Fruit fly (Drosophila melanogaster) whole organism, embryonic: ENCODE data around the gene dome.

Experiments
- Atf6 ChIP-seq: fragments of 200-800 bp; sonication (Bioruptor generic); IDR thresholded peaks from 2 replicates; pipeline ENCODE4 v1.3.6; 2022; ENCODE audit warnings: missing biosample characterization, missing genetic modification characterization
- Blimp-1 ChIP-seq: fragments of 200-800 bp; sonication (Bioruptor generic); optimal IDR thresholded peaks from 3 replicates; lab custom pipeline; 2018; ENCODE audit warnings: missing biosample characterization, missing genetic modification characterization, mild to moderate bottlenecking, moderate library complexity, missing genetic modification reagents
- CG11085 ChIP-seq: fragments of 200-800 bp; sonication (Bioruptor generic); IDR thresholded peaks from 2 replicates; pipeline ENCODE4 v1.3.6; 2022; ENCODE audit warnings: missing biosample characterization, missing genetic modification characterization
- CG13296 ChIP-seq: fragments of 200-800 bp; sonication (Bioruptor generic); optimal IDR thresholded peaks from 3 replicates; lab custom pipeline; 2018; ENCODE audit warnings: missing biosample characterization, mild to moderate bottlenecking, missing genetic modification characterization
- CG15601 ChIP-seq: fragments of 200-800 bp; sonication (Bioruptor generic); optimal IDR thresholded peaks from 3 replicates; lab custom pipeline; 2019; ENCODE audit warnings: missing biosample characterization, mild to moderate bottlenecking, missing genetic modification characterization, moderate library complexity
- CG1647 ChIP-seq: fragments of 200-800 bp; sonication (Bioruptor generic); optimal IDR thresholded peaks from 3 replicates; lab custom pipeline; 2016; ENCODE audit warnings: missing biosample characterization, missing genetic modification characterization
- CG17802 ChIP-seq: fragments of 200-800 bp; sonication (Bioruptor generic); optimal IDR thresholded peaks from 2 replicates; lab custom pipeline; 2018; ENCODE audit warnings: missing biosample characterization, mild to moderate bottlenecking, missing genetic modification characterization, moderate library complexity
- CG2129 ChIP-seq: fragments of 200-800 bp; sonication (Bioruptor generic); IDR thresholded peaks from 2 replicates; pipeline ENCODE4 v1.3.6; 2022; ENCODE audit warnings: missing biosample characterization, missing genetic modification characterization; ENCODE audit not compliant: partially characterized antibody
- CG2889 ChIP-seq: fragments of 200-800 bp; sonication (Bioruptor generic); IDR thresholded peaks from 3 replicates; pipeline ENCODE4 v1.3.6; 2022; ENCODE audit warnings: missing biosample characterization, missing genetic modification characterization
- CG32772 ChIP-seq: fragments of 200-800 bp; sonication (Bioruptor generic); IDR thresholded peaks from 2 replicates; pipeline ENCODE4 v1.3.6; 2022; ENCODE audit warnings: missing biosample characterization, missing genetic modification characterization
- CG3407 ChIP-seq: fragments of 200-800 bp; sonication (Bioruptor generic); optimal IDR thresholded peaks from 2 replicates; lab custom pipeline; 2018; ENCODE audit warnings: missing biosample characterization, mild to moderate bottlenecking, missing genetic modification characterization
- CG6175 ChIP-seq: fragments of 200-800 bp; sonication (Bioruptor generic); IDR thresholded peaks from 3 replicates; pipeline ENCODE4 v1.3.6; 2022; ENCODE audit warnings: missing biosample characterization, missing genetic modification characterization
- CG6654 ChIP-seq: fragments of 200-800 bp; sonication (Bioruptor generic); optimal IDR thresholded peaks from 2 replicates; lab custom pipeline; 2017; ENCODE audit warnings: missing biosample characterization, mild to moderate bottlenecking, missing genetic modification characterization
- CG6683 ChIP-seq: fragments of 200-800 bp; sonication (Bioruptor generic); optimal IDR thresholded peaks from 2 replicates; lab custom pipeline; 2017; ENCODE audit warnings: missing biosample characterization, mild to moderate bottlenecking, missing genetic modification characterization, missing genetic modification reagents
- CG6854 ChIP-seq: fragments of 200-800 bp; sonication (Bioruptor generic); optimal IDR thresholded peaks from 3 replicates; lab custom pipeline; 2017; ENCODE audit warnings: missing biosample characterization, mild to moderate bottlenecking, missing genetic modification characterization
- CG7987 ChIP-seq: fragments of 200-800 bp; sonication (Bioruptor generic); optimal IDR thresholded peaks from 2 replicates; lab custom pipeline; 2018; ENCODE audit warnings: missing biosample characterization, mild to moderate bottlenecking, missing genetic modification characterization, moderate library complexity
- CG8089 ChIP-seq: fragments of 200-800 bp; sonication (Bioruptor generic); optimal IDR thresholded peaks from 3 replicates; lab custom pipeline; 2016; ENCODE audit warnings: missing biosample characterization, missing genetic modification characterization
- CkIIα-i1 ChIP-seq: fragments of 200-800 bp; sonication (Bioruptor generic); IDR thresholded peaks from 2 replicates; pipeline ENCODE4 v1.3.6; 2022; ENCODE audit warnings: missing biosample characterization, missing genetic modification characterization
- D19B ChIP-seq: fragments of 200-800 bp; sonication (Bioruptor generic); optimal IDR thresholded peaks from 2 replicates; lab custom pipeline; 2017; ENCODE audit warnings: missing biosample characterization, mild to moderate bottlenecking, missing genetic modification characterization
- Ets97D ChIP-seq: fragments of 200-800 bp; sonication (Bioruptor generic); optimal IDR thresholded peaks from 3 replicates; lab custom pipeline; 2016; ENCODE audit warnings: missing biosample characterization, missing genetic modification characterization
- HLH4C ChIP-seq: fragments of 200-800 bp; sonication (Bioruptor generic); IDR thresholded peaks from 3 replicates; pipeline ENCODE4 v1.3.6; 2022; ENCODE audit warnings: missing biosample characterization, missing genetic modification characterization; ENCODE audit not compliant: partially characterized antibody
- Hr78 ChIP-seq, 2 experiments: fragments of 200-800 bp in 1 of 2; fragments of >200 bp in 1 of 2; sonication (Bioruptor generic) in 1 of 2; optimal IDR thresholded peaks; 2 replicates each; lab custom pipeline; 2017 to 2019; ENCODE audit warnings: missing biosample characterization in 2 of 2, missing genetic modification characterization in 2 of 2, mild to moderate bottlenecking in 1 of 2, moderate library complexity in 1 of 2
- MESR4 ChIP-seq: fragments of 200-800 bp; sonication (Bioruptor generic); optimal IDR thresholded peaks from 2 replicates; lab custom pipeline; 2018; ENCODE audit warnings: missing biosample characterization, mild to moderate bottlenecking, missing genetic modification characterization, moderate library complexity
- Med ChIP-seq: fragments of 200-800 bp; sonication (Bioruptor generic); peaks from one replicate; lab custom pipeline; 2016; ENCODE audit warnings: missing biosample characterization, missing genetic modification characterization, mild to moderate bottlenecking, inconsistent platforms, moderate library complexity
- Mes4 ChIP-seq: fragments of 200-800 bp; sonication (Bioruptor generic); optimal IDR thresholded peaks from 2 replicates; lab custom pipeline; 2016; ENCODE audit warnings: missing biosample characterization, missing genetic modification characterization
- Neu2 ChIP-seq: fragments of 200-800 bp; sonication (Bioruptor generic); optimal IDR thresholded peaks from 3 replicates; lab custom pipeline; 2016; ENCODE audit warnings: missing biosample characterization, missing genetic modification characterization, borderline replicate concordance
- Nf-YB ChIP-seq: fragments of 200-800 bp; sonication (Bioruptor generic); optimal IDR thresholded peaks from 3 replicates; lab custom pipeline; 2019; ENCODE audit warnings: missing biosample characterization, mild to moderate bottlenecking, missing genetic modification characterization, moderate library complexity
- Sox100B ChIP-seq: fragments of 200-800 bp; sonication (Bioruptor generic); optimal IDR thresholded peaks from 3 replicates; lab custom pipeline; 2018; ENCODE audit warnings: missing biosample characterization, mild to moderate bottlenecking, missing genetic modification characterization
- ara ChIP-seq: fragments of 200-800 bp; sonication (Bioruptor generic); IDR thresholded peaks from 2 replicates; pipeline ENCODE4 v1.3.6; 2022; ENCODE audit warnings: missing biosample characterization, missing genetic modification characterization
- ato ChIP-seq: fragments of 200-800 bp; sonication (Bioruptor generic); IDR thresholded peaks from 2 replicates; pipeline ENCODE4 v1.3.6; 2022; ENCODE audit warnings: missing biosample characterization, missing genetic modification characterization; ENCODE audit not compliant: partially characterized antibody
- bab2 ChIP-seq: fragments of 200-800 bp; sonication (Bioruptor generic); optimal IDR thresholded peaks from 2 replicates; lab custom pipeline; 2016; ENCODE audit warnings: missing biosample characterization, missing genetic modification characterization
- br ChIP-seq: fragments of >200 bp; optimal IDR thresholded peaks from 2 replicates; lab custom pipeline; 2017
- cas ChIP-seq: fragments of 200-800 bp; sonication (Bioruptor generic); IDR thresholded peaks from 2 replicates; pipeline ENCODE4 v1.3.6; 2022; ENCODE audit warnings: missing biosample characterization, missing genetic modification characterization
- chif ChIP-seq, 2 experiments: fragments of 200-800 bp; sonication (Bioruptor generic); optimal IDR thresholded peaks; 3 replicates each; lab custom pipeline; 2016; ENCODE audit warnings: missing biosample characterization in 2 of 2, missing genetic modification characterization in 2 of 2
- chinmo ChIP-seq: fragments of 200-800 bp; sonication (Bioruptor generic); IDR thresholded peaks from 4 replicates; pipeline ENCODE4 v1.3.6; 2022; ENCODE audit warnings: missing biosample characterization, missing genetic modification characterization; ENCODE audit not compliant: partially characterized antibody
- cwo ChIP-seq: fragments of 200-800 bp; sonication (Bioruptor generic); optimal IDR thresholded peaks from 3 replicates; lab custom pipeline; 2017; ENCODE audit warnings: missing biosample characterization, missing genetic modification characterization, mild to moderate bottlenecking, moderate library complexity, missing genetic modification reagents
- dysf ChIP-seq: fragments of 200-800 bp; sonication (Bioruptor generic); IDR thresholded peaks from 3 replicates; pipeline ENCODE4 v1.3.6; 2022; ENCODE audit warnings: missing biosample characterization, missing genetic modification characterization
- fd102C ChIP-seq: fragments of 200-800 bp; sonication (Bioruptor generic); optimal IDR thresholded peaks from 2 replicates; lab custom pipeline; 2018; ENCODE audit warnings: missing biosample characterization, mild to moderate bottlenecking, missing genetic modification characterization, moderate library complexity
- fru ChIP-seq: fragments of >200 bp; optimal IDR thresholded peaks from 2 replicates; lab custom pipeline; 2017
- gcm ChIP-seq: fragments of 200-800 bp; sonication (Bioruptor generic); optimal IDR thresholded peaks from 2 replicates; lab custom pipeline; 2019; ENCODE audit warnings: missing biosample characterization, mild to moderate bottlenecking, missing genetic modification characterization, moderate library complexity
- h ChIP-seq: fragments of >200 bp; optimal IDR thresholded peaks from 2 replicates; lab custom pipeline; 2017
- nau ChIP-seq: fragments of 200-800 bp; sonication (Bioruptor generic); optimal IDR thresholded peaks from 3 replicates; lab custom pipeline; 2017; ENCODE audit warnings: missing biosample characterization, mild to moderate bottlenecking, missing genetic modification characterization, missing genetic modification reagents
- p53 ChIP-seq: fragments of 200-800 bp; sonication (Bioruptor generic); optimal IDR thresholded peaks from 2 replicates; lab custom pipeline; 2016; ENCODE audit warnings: missing biosample characterization, missing genetic modification characterization
- psq ChIP-seq: fragments of 200-800 bp; sonication (Bioruptor generic); optimal IDR thresholded peaks from 2 replicates; lab custom pipeline; 2017; ENCODE audit warnings: missing biosample characterization, missing genetic modification characterization
- row ChIP-seq: fragments of 200-800 bp; sonication (Bioruptor generic); IDR thresholded peaks from 3 replicates; pipeline ENCODE4 v1.3.6; 2022; ENCODE audit warnings: missing biosample characterization, missing genetic modification characterization
- sens-2 ChIP-seq: fragments of 200-800 bp; sonication (Bioruptor generic); IDR thresholded peaks from 2 replicates; pipeline ENCODE4 v1.3.6; 2022; ENCODE audit warnings: missing biosample characterization, missing genetic modification characterization
- sima ChIP-seq: fragments of 200-800 bp; sonication (Bioruptor generic); optimal IDR thresholded peaks from 2 replicates; lab custom pipeline; 2016; ENCODE audit warnings: missing biosample characterization, missing genetic modification characterization
- so ChIP-seq: fragments of 200-800 bp; sonication (Bioruptor generic); IDR thresholded peaks from 3 replicates; pipeline ENCODE4 v1.3.6; 2022; ENCODE audit warnings: missing biosample characterization, missing genetic modification characterization
- vfl ChIP-seq: fragments of 200-800 bp; sonication (Bioruptor generic); optimal IDR thresholded peaks from 2 replicates; lab custom pipeline; 2016; ENCODE audit warnings: missing biosample characterization, missing genetic modification characterization
- zfh1 ChIP-seq: fragments of 200-800 bp; sonication (Bioruptor generic); IDR thresholded peaks from 3 replicates; pipeline ENCODE4 v1.3.6; 2022; ENCODE audit warnings: missing biosample characterization, missing genetic modification characterization
- zfh2 ChIP-seq: fragments of 200-800 bp; sonication (Bioruptor generic); optimal IDR thresholded peaks from 2 replicates; lab custom pipeline; 2016; ENCODE audit warnings: missing biosample characterization, missing genetic modification characterization

Gene dome

DNA sequence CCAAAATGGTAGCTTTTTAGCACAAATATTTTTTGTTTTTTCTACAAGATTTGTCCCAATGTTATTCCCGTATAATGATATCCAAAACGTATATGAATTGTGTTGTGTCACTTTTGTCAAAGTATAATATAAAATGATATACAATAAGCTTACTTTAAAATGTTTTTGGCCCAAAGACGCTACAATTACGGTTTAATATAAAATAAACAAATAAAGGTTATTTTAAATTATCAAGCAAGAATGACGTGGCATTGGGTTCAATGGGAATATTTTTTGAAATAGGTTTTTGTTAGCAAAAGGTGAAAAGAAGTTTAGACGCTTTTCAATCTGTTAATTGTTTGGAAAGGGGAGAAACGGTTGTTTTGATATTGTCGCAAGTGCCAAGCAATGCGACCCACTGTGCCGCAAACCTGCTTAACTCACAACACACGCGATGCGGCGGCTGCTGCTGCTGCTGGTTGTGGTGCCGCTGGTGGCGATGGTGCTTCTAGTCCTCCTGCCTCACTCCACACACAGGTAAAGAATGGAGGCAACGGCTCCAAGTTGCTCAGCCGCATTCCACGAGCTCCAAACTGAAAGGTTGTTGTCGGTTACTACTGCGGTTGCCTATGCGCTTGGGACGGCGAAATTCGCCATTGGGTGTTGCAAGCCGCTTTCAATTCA lies 20.0 kb downstream of the dome start (continued):
- TF ChIP-seq p53 (no peak), HLH4C (no peak), CG8089 (GFP tag; lab: Kevin White, UChicago) (no peak), CG7987 (GFP tag; lab: Kevin White, UChicago) (no peak), fru (lab: Kevin White, UChicago) (no peak), Sox100B (no peak), zfh1 (GFP tag; lab: Robert Waterston, UW) (no peak), sens-2 (GFP tag; lab: Robert Waterston, UW) (no peak), CG15601 (tag; lab: Kevin White, UChicago) (no peak), CG2889 (no peak), D19B (GFP tag; lab: Kevin White, UChicago) (peak; percentile 32), CG3407 (GFP tag; lab: Kevin White, UChicago) (no peak), row (peak; percentile 71), CG6683 (GFP tag; lab: Kevin White, UChicago) (no peak), nau (GFP tag; lab: Kevin White, UChicago) (no peak), zfh2 (peak; percentile 41), CG13296 (GFP tag; lab: Kevin White, UChicago) (no peak), sima (GFP tag; lab: Kevin White, UChicago) (no peak), chinmo (GFP tag; lab: Robert Waterston, UW) (no peak), CG6175 (GFP tag; lab: Robert Waterston, UW) (peak; percentile 94), CG6854 (GFP tag; lab: Kevin White, UChicago) (peak; percentile 58), Blimp-1 (no peak), gcm (GFP tag; lab: Kevin White, UChicago) (no peak), Nf-YB (GFP tag; lab: Kevin White, UChicago) (no peak), chif (GFP tag; optimal IDR thresholded peaks at IDR 0.05; lab: Kevin White, UChicago) (peak in 1 of 2 experiments; percentile 3), Neu2 (GFP tag; lab: Kevin White, UChicago) (no peak), CG17802 (no peak), ato (GFP tag; lab: Robert Waterston, UW) (no peak), psq (GFP tag; lab: Kevin White, UChicago) (no peak), ara (GFP tag; lab: Robert Waterston, UW) (no peak), CG6654 (GFP tag; lab: Kevin White, UChicago) (no peak), CG11085 (GFP tag; lab: Robert Waterston, UW) (no peak), CG2129 (GFP tag; lab: Robert Waterston, UW) (no peak), so (no peak), Mes4 (no peak), Ets97D (GFP tag; lab: Kevin White, UChicago) (no peak), MESR4 (no peak), Atf6 (no peak), vfl (GFP tag; lab: Kevin White, UChicago) (no peak), CG32772 (GFP tag; lab: Robert Waterston, UW) (no peak), fd102C (GFP tag; lab: Kevin White, UChicago) (no peak), dysf (peak; percentile 37; the same call in 1 of the 3 replicates), h (no peak), bab2 (GFP tag; lab: Kevin White, UChicago) (no peak), br (no peak), CkIIα-i1 (no peak), Hr78 (GFP tag; optimal IDR thresholded peaks at IDR 0.05; lab: Kevin White, UChicago) (no peak), CG1647 (no peak), cas (GFP tag; lab: Robert Waterston, UW) (no peak), Med (GFP tag; lab: Kevin White, UChicago) (peak; percentile 64), cwo (GFP tag; lab: Kevin White, UChicago) (peak; percentile 47)
